Worm (Caenorhabditis elegans) whole organism, early embryonic: ENCODE results near the gene F14D7.18.

Experiments used
- B0310.2 ChIP-seq: sonication (generic microtip); optimal IDR thresholded peaks from 2 replicates; lab custom pipeline; 2016; ENCODE audit warnings: mild to moderate bottlenecking, missing genetic modification characterization, missing compliant biosample characterization
- ama-1 ChIP-seq: fragments of 150-350 bp; optimal IDR thresholded peaks from 2 replicates; lab custom pipeline; 2014
- flt-1 ChIP-seq: fragments of 200-800 bp; sonication (Bioruptor generic); IDR thresholded peaks from 2 replicates; pipeline ENCODE4 v1.3.6; 2022; ENCODE audit warnings: missing genetic modification characterization, missing compliant biosample characterization
- scrt-1 ChIP-seq: fragments of 200-800 bp; sonication (Bioruptor generic); IDR thresholded peaks from 2 replicates; pipeline ENCODE4 v1.3.6; 2022; ENCODE audit warnings: missing genetic modification characterization, missing compliant biosample characterization

DNA sequence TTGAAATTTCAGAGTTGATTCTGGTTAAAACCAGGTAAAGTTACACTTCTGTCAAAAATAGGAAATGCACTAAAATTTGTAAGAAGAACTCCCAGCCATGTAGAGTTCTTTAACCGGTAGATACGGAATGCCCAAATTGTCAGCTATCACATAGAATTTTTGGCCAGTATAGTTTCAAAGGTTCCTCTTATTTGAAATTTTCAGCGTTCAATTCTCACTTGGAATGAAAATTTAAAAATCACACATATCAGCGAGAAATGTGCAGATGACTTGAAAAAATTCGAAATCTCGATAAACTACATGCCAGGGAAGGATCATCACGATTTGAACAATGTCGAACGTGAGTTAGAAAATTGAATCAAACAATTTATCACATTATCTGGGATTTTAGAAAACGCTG, 6.0 kb upstream of the F14D7.18 start, which contains the start of gene F14D7.3:
- TF ChIP-seq flt-1 (GFP tag; lab: Robert Waterston, UW), result no peak
- TF ChIP-seq ama-1 (lab: Kevin White, UChicago), result no peak
- TF ChIP-seq B0310.2 (tag; lab: Kevin White, UChicago), result no peak
- TF ChIP-seq scrt-1 (GFP tag; lab: Robert Waterston, UW), result no peak
